Fruit fly (Drosophila melanogaster) whole organism, embryonic: ENCODE measurements around the gene awd.
A peak's percentile ranks its signal among the peaks of the same experiment; 100 is the strongest.

Source experiments
- Adf1 ChIP-seq: fragments of 200-800 bp; sonication (Bioruptor generic); IDR thresholded peaks from 2 replicates; pipeline ENCODE4 v1.3.6; 2022; ENCODE audit warnings: missing biosample characterization, missing genetic modification characterization
- CG10267 ChIP-seq: fragments of 200-800 bp; sonication (Bioruptor generic); optimal IDR thresholded peaks from 2 replicates; lab custom pipeline; 2018; ENCODE audit warnings: missing biosample characterization, mild to moderate bottlenecking, missing genetic modification characterization, moderate library complexity
- CG10274 ChIP-seq: fragments of 200-800 bp; sonication (Bioruptor generic); optimal IDR thresholded peaks from 3 replicates; lab custom pipeline; 2017; ENCODE audit warnings: missing biosample characterization, mild to moderate bottlenecking, missing genetic modification characterization
- CG11085 ChIP-seq: fragments of 200-800 bp; sonication (Bioruptor generic); IDR thresholded peaks from 2 replicates; pipeline ENCODE4 v1.3.6; 2022; ENCODE audit warnings: missing biosample characterization, missing genetic modification characterization
- CG11093 ChIP-seq: fragments of 200-800 bp; sonication (Bioruptor generic); IDR thresholded peaks from 3 replicates; pipeline ENCODE4 v1.3.6; 2022; ENCODE audit warnings: missing biosample characterization, missing genetic modification characterization
- CG11398 ChIP-seq: fragments of 200-800 bp; sonication (Bioruptor generic); optimal IDR thresholded peaks from 2 replicates; lab custom pipeline; 2016; ENCODE audit warnings: missing biosample characterization, missing genetic modification characterization
- CG13287 ChIP-seq: fragments of 200-800 bp; sonication (Bioruptor generic); IDR thresholded peaks from 2 replicates; pipeline ENCODE4 v1.3.6; 2022; ENCODE audit warnings: missing biosample characterization, missing genetic modification characterization; ENCODE audit not compliant: partially characterized antibody
- CG13894 ChIP-seq: fragments of 200-800 bp; sonication (Bioruptor generic); optimal IDR thresholded peaks from 3 replicates; lab custom pipeline; 2018; ENCODE audit warnings: missing biosample characterization, mild to moderate bottlenecking, missing genetic modification characterization, moderate library complexity
- CG14441 ChIP-seq: fragments of 200-800 bp; sonication (Bioruptor generic); IDR thresholded peaks from 2 replicates; pipeline ENCODE4 v1.3.6; 2022; ENCODE audit warnings: missing biosample characterization, missing genetic modification characterization
- CG15269 ChIP-seq: fragments of 200-800 bp; sonication (Bioruptor generic); optimal IDR thresholded peaks from 2 replicates; lab custom pipeline; 2018; ENCODE audit warnings: missing biosample characterization, mild to moderate bottlenecking, missing genetic modification characterization, moderate library complexity
- CG2120 ChIP-seq: fragments of 200-800 bp; sonication (Bioruptor generic); optimal IDR thresholded peaks from 3 replicates; lab custom pipeline; 2016; ENCODE audit warnings: missing biosample characterization, missing genetic modification characterization
- CG3281 ChIP-seq: fragments of 200-800 bp; sonication (Bioruptor generic); optimal IDR thresholded peaks from 3 replicates; lab custom pipeline; 2017; ENCODE audit warnings: missing biosample characterization, mild to moderate bottlenecking, missing genetic modification characterization
- CG33557 ChIP-seq: fragments of 200-800 bp; sonication (Bioruptor generic); optimal IDR thresholded peaks from 2 replicates; lab custom pipeline; 2019; ENCODE audit warnings: missing biosample characterization, mild to moderate bottlenecking, missing genetic modification characterization, moderate library complexity
- CG5953 ChIP-seq: fragments of 200-800 bp; sonication (Bioruptor generic); IDR thresholded peaks from 2 replicates; pipeline ENCODE4 v1.3.6; 2022; ENCODE audit warnings: missing biosample characterization, missing genetic modification characterization
- CG7271 ChIP-seq: fragments of 200-800 bp; sonication (Bioruptor generic); optimal IDR thresholded peaks from 2 replicates; lab custom pipeline; 2018; ENCODE audit warnings: missing biosample characterization, mild to moderate bottlenecking, missing genetic modification characterization, moderate library complexity
- CG9215 ChIP-seq: fragments of 200-800 bp; sonication (Bioruptor generic); IDR thresholded peaks from 2 replicates; pipeline ENCODE4 v1.3.6; 2022; ENCODE audit warnings: missing biosample characterization, missing genetic modification characterization
- CG9727 ChIP-seq: fragments of 200-800 bp; sonication (Bioruptor generic); optimal IDR thresholded peaks from 3 replicates; lab custom pipeline; 2017; ENCODE audit warnings: missing biosample characterization, mild to moderate bottlenecking, missing genetic modification characterization
- CoRest ChIP-seq: fragments of 200-800 bp; sonication (Bioruptor generic); optimal IDR thresholded peaks from 3 replicates; lab custom pipeline; 2018; ENCODE audit warnings: missing biosample characterization, mild to moderate bottlenecking, missing genetic modification characterization, moderate library complexity
- E2f1 ChIP-seq: fragments of 200-800 bp; sonication (Bioruptor generic); IDR thresholded peaks from 2 replicates; pipeline ENCODE4 v1.3.6; 2022; ENCODE audit warnings: missing biosample characterization, missing genetic modification characterization
- Elba2 ChIP-seq: fragments of 200-800 bp; sonication (Bioruptor generic); optimal IDR thresholded peaks from 3 replicates; lab custom pipeline; 2016; ENCODE audit warnings: missing biosample characterization, missing genetic modification characterization
- Hr78 ChIP-seq, 2 experiments: fragments of 200-800 bp in 1 of 2; fragments of >200 bp in 1 of 2; sonication (Bioruptor generic) in 1 of 2; optimal IDR thresholded peaks; 2 replicates each; lab custom pipeline; 2017 to 2019; ENCODE audit warnings: missing biosample characterization in 2 of 2, missing genetic modification characterization in 2 of 2, mild to moderate bottlenecking in 1 of 2, moderate library complexity in 1 of 2
- Lhr ChIP-seq: fragments of 200-800 bp; sonication (Bioruptor generic); optimal IDR thresholded peaks from 3 replicates; lab custom pipeline; 2017; ENCODE audit warnings: mild to moderate bottlenecking, missing biosample characterization, missing genetic modification reagents, missing genetic modification characterization
- MTF-1 ChIP-seq: fragments of 200-800 bp; sonication (Bioruptor generic); optimal IDR thresholded peaks from 2 replicates; lab custom pipeline; 2018; ENCODE audit warnings: missing biosample characterization, mild to moderate bottlenecking, missing genetic modification characterization, borderline replicate concordance
- Med ChIP-seq: fragments of 200-800 bp; sonication (Bioruptor generic); peaks from one replicate; lab custom pipeline; 2016; ENCODE audit warnings: missing biosample characterization, missing genetic modification characterization, mild to moderate bottlenecking, inconsistent platforms, moderate library complexity
- Neu2 ChIP-seq: fragments of 200-800 bp; sonication (Bioruptor generic); optimal IDR thresholded peaks from 3 replicates; lab custom pipeline; 2016; ENCODE audit warnings: missing biosample characterization, missing genetic modification characterization, borderline replicate concordance
- Nf-YC ChIP-seq: fragments of 200-800 bp; optimal IDR thresholded peaks from 3 replicates; lab custom pipeline; 2019; ENCODE audit warnings: missing biosample characterization, mild to moderate bottlenecking, missing genetic modification characterization, moderate library complexity
- Oli ChIP-seq: fragments of 200-800 bp; sonication (Bioruptor generic); optimal IDR thresholded peaks from 2 replicates; lab custom pipeline; 2018; ENCODE audit warnings: missing biosample characterization, mild to moderate bottlenecking, missing genetic modification characterization, moderate library complexity
- PHDP ChIP-seq: fragments of 200-800 bp; sonication (Bioruptor generic); optimal IDR thresholded peaks from 3 replicates; lab custom pipeline; 2018; ENCODE audit warnings: missing biosample characterization, mild to moderate bottlenecking, missing genetic modification characterization, moderate library complexity
- Scr ChIP-seq: fragments of 200-800 bp; sonication (Bioruptor generic); IDR thresholded peaks from 2 replicates; pipeline ENCODE4 v1.3.6; 2022; ENCODE audit warnings: missing biosample characterization, missing genetic modification characterization; ENCODE audit not compliant: partially characterized antibody
- ac ChIP-seq: fragments of 200-800 bp; sonication (Bioruptor generic); optimal IDR thresholded peaks from 3 replicates; lab custom pipeline; 2017; ENCODE audit warnings: missing biosample characterization, mild to moderate bottlenecking, missing genetic modification characterization
- chinmo ChIP-seq: fragments of 200-800 bp; sonication (Bioruptor generic); IDR thresholded peaks from 4 replicates; pipeline ENCODE4 v1.3.6; 2022; ENCODE audit warnings: missing biosample characterization, missing genetic modification characterization; ENCODE audit not compliant: partially characterized antibody
- chm ChIP-seq: fragments of 200-800 bp; sonication (Bioruptor generic); IDR thresholded peaks from 2 replicates; pipeline ENCODE4 v1.3.6; 2022; ENCODE audit warnings: missing biosample characterization, missing genetic modification characterization
- chn ChIP-seq: fragments of 200-800 bp; sonication (Bioruptor generic); optimal IDR thresholded peaks from 2 replicates; lab custom pipeline; 2016; ENCODE audit warnings: missing biosample characterization, missing genetic modification characterization
- cwo ChIP-seq: fragments of 200-800 bp; sonication (Bioruptor generic); optimal IDR thresholded peaks from 3 replicates; lab custom pipeline; 2017; ENCODE audit warnings: missing biosample characterization, missing genetic modification characterization, mild to moderate bottlenecking, moderate library complexity, missing genetic modification reagents
- insv ChIP-seq, 2 experiments: fragments of 200-800 bp; sonication (Bioruptor generic); optimal IDR thresholded peaks; 3 replicates each; lab custom pipeline; 2016 to 2018; ENCODE audit warnings: missing biosample characterization in 2 of 2, missing genetic modification characterization in 2 of 2
- jing ChIP-seq: fragments of 200-800 bp; sonication (Bioruptor generic); optimal IDR thresholded peaks from 2 replicates; lab custom pipeline; 2018; ENCODE audit warnings: missing biosample characterization, mild to moderate bottlenecking, missing genetic modification characterization
- lab ChIP-seq: fragments of 200-800 bp; sonication (Bioruptor generic); optimal IDR thresholded peaks from 3 replicates; lab custom pipeline; 2017; ENCODE audit warnings: missing biosample characterization, missing genetic modification characterization, mild to moderate bottlenecking, moderate library complexity, missing genetic modification reagents
- lilli ChIP-seq: fragments of 200-800 bp; sonication (Bioruptor generic); optimal IDR thresholded peaks from 3 replicates; lab custom pipeline; 2016; ENCODE audit warnings: missing biosample characterization, missing genetic modification characterization
- peb ChIP-seq: fragments of 200-800 bp; sonication (Bioruptor generic); IDR thresholded peaks from 2 replicates; pipeline ENCODE4 v1.3.6; 2022; ENCODE audit warnings: missing biosample characterization, missing genetic modification characterization
- prd ChIP-seq, 3 experiments: fragments of >200 bp in 2 of 3; fragments of 200-800 bp in 1 of 3; sonication (Bioruptor generic) in 1 of 3; optimal IDR thresholded peaks in 2 of 3; IDR thresholded peaks in 1 of 3; 2 replicates in 2 of 3; 3 replicates in 1 of 3; pipeline versions ENCODE4 v1.3.6 to Lab custom; 2017 to 2022; ENCODE audit warnings: missing biosample characterization in 1 of 3, missing genetic modification characterization in 1 of 3
- sc ChIP-seq, 3 experiments: fragments of >200 bp in 2 of 3; fragments of 200-800 bp in 1 of 3; sonication (Bioruptor generic) in 1 of 3; optimal IDR thresholded peaks; 2 replicates in 2 of 3; 3 replicates in 1 of 3; lab custom pipeline; 2017; ENCODE audit warnings: mild to moderate bottlenecking in 1 of 3, missing biosample characterization in 1 of 3, missing genetic modification characterization in 1 of 3, missing genetic modification reagents in 1 of 3
- seq ChIP-seq: fragments of 200-800 bp; sonication (Bioruptor generic); IDR thresholded peaks from 2 replicates; pipeline ENCODE4 v1.3.6; 2022; ENCODE audit warnings: missing biosample characterization, missing genetic modification characterization
- sima ChIP-seq: fragments of 200-800 bp; sonication (Bioruptor generic); optimal IDR thresholded peaks from 2 replicates; lab custom pipeline; 2016; ENCODE audit warnings: missing biosample characterization, missing genetic modification characterization
- slbo ChIP-seq: fragments of 200-800 bp; sonication (Bioruptor generic); IDR thresholded peaks from 2 replicates; pipeline ENCODE4 v1.3.6; 2022; ENCODE audit warnings: missing biosample characterization, missing genetic modification characterization
- trh ChIP-seq: fragments of 200-800 bp; sonication (Bioruptor generic); optimal IDR thresholded peaks from 2 replicates; lab custom pipeline; 2016; ENCODE audit warnings: missing biosample characterization, missing genetic modification characterization
- wor ChIP-seq: fragments of 200-800 bp; sonication (Bioruptor generic); IDR thresholded peaks from 2 replicates; pipeline ENCODE4 v1.3.6; 2022; ENCODE audit warnings: missing biosample characterization, missing genetic modification characterization
- yki ChIP-seq: fragments of >200 bp; optimal IDR thresholded peaks from 3 replicates; lab custom pipeline; 2018
- zen ChIP-seq: fragments of 200-800 bp; sonication (Bioruptor generic); optimal IDR thresholded peaks from 3 replicates; lab custom pipeline; 2018; ENCODE audit warnings: missing biosample characterization, mild to moderate bottlenecking, missing genetic modification characterization, moderate library complexity

The awd gene

DNA sequence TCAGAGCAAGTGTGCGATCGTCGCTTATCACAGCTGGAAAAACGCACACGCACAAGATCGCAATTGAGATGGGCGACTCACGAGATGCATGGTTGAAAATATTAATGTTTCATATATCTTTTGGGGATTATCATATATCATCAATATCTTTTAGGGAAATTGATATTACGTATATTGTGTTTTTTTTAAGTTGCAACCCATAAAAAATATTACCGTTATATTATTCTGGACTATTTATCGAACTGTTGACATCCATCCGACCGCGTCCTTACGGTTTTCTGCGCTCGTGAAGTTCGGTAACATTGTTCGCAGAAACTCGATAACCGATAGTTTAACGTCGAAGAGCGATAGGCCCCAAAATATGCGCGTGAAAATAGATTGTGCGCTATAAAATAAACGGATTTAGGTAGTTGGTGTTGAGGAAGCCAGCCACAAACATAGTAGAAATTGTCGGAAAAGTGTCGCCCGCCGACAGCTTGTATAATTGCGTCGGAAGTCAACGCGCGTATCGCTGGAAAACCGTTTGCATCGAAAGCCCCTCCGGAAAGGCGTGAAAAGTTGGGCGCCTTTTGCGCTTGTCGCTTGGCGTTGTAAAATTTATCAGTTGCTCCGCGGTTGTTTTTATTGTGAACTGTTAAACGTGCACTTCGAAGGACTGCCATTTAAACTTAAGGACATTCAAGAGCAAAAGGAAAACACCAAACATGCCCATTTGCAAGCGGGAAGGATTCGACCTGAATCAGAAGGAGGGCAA lies 48.0 kb upstream of the awd start, which contains the start of the genes Mccc1 and Acf (continued):
- TF ChIP-seq E2f1 (GFP tag; lab: Robert Waterston, UW) (no peak), MTF-1 (GFP tag; lab: Kevin White, UChicago) (no peak), CG2120 (GFP tag; lab: Kevin White, UChicago) (peak; percentile 68), insv (GFP tag; optimal IDR thresholded peaks at IDR 0.05; lab: Kevin White, UChicago) (no peak), CG7271 (tag; lab: Kevin White, UChicago) (peak; percentile 12), slbo (GFP tag; lab: Robert Waterston, UW) (peak; percentile 43), chn (GFP tag; lab: Kevin White, UChicago) (no peak), CG11398 (GFP tag; lab: Kevin White, UChicago) (no peak), CG14441 (GFP tag; lab: Robert Waterston, UW) (peak; percentile 33; the same call in 1 of the 2 replicates), cwo (GFP tag; lab: Kevin White, UChicago) (no peak), CG11085 (GFP tag; lab: Robert Waterston, UW) (no peak), lab (no peak), wor (GFP tag; lab: Robert Waterston, UW) (no peak), CG5953 (GFP tag; lab: Robert Waterston, UW) (no peak), CG3281 (no peak), CG10267 (peak; percentile 52), peb (GFP tag; lab: Robert Waterston, UW) (no peak), CoRest (tag; lab: Kevin White, UChicago) (no peak), seq (GFP tag; lab: Robert Waterston, UW) (no peak), CG13894 (tag; lab: Kevin White, UChicago) (no peak), CG33557 (no peak), Elba2 (GFP tag; lab: Kevin White, UChicago) (no peak), CG10274 (GFP tag; lab: Kevin White, UChicago) (no peak), Hr78 (GFP tag; optimal IDR thresholded peaks at IDR 0.05; lab: Kevin White, UChicago) (no peak), sima (GFP tag; lab: Kevin White, UChicago) (no peak), CG15269 (tag; lab: Kevin White, UChicago) (no peak), sc (optimal IDR thresholded peaks at IDR 0.05; lab: Kevin White, UChicago) (no peak), sc (GFP tag; optimal IDR thresholded peaks at IDR 0.05; lab: Kevin White, UChicago) (no peak), CG9215 (GFP tag; lab: Robert Waterston, UW) (no peak), CG11093 (GFP tag; lab: Robert Waterston, UW) (no peak), Lhr (GFP tag; lab: Kevin White, UChicago) (no peak), zen (tag; lab: Kevin White, UChicago) (peak; percentile 47), CG13287 (peak; percentile 76), chm (no peak), Med (GFP tag; lab: Kevin White, UChicago) (peak; percentile 86), ac (GFP tag; lab: Kevin White, UChicago) (no peak), yki (lab: Kevin White, UChicago) (no peak), Nf-YC (tag; lab: Kevin White, UChicago) (no peak), Neu2 (GFP tag; lab: Kevin White, UChicago) (no peak), Scr (GFP tag; lab: Robert Waterston, UW) (peak; percentile 69), jing (GFP tag; lab: Kevin White, UChicago) (no peak), lilli (GFP tag; lab: Kevin White, UChicago) (peak; percentile 58), Oli (tag; lab: Kevin White, UChicago) (no peak), Adf1 (GFP tag; lab: Robert Waterston, UW) (no peak; the same call in 1 of the 2 replicates), trh (no peak), CG9727 (GFP tag; lab: Kevin White, UChicago) (no peak), chinmo (GFP tag; lab: Robert Waterston, UW) (no peak), PHDP (no peak), prd (optimal IDR thresholded peaks at IDR 0.05; lab: Kevin White, UChicago) (no peak), prd (GFP tag; IDR thresholded peaks at IDR 0.05; lab: Robert Waterston, UW) (peak; percentile 38; the same call in 1 of the 3 replicates)
